Worm (Caenorhabditis elegans): Measurements from ENCODE around the gene coh-4.

- TF ChIP-seq daf-12 (tag; optimal IDR thresholded peaks at IDR 0.05) (no peak), nhr-6 (tag; optimal IDR thresholded peaks at IDR 0.05) (no peak), nhr-11 (tag; optimal IDR thresholded peaks at IDR 0.05) (no peak), unc-62 (GFP tag; optimal IDR thresholded peaks at IDR 0.05 in 1 of 2) (no peak), unc-62 (tag; optimal IDR thresholded peaks at IDR 0.05) (no peak), ceh-28 (tag; optimal IDR thresholded peaks at IDR 0.05) (no peak), snpc-1.2 (GFP tag; IDR thresholded peaks at IDR 0.05) (no peak), nhr-102 (tag; optimal IDR thresholded peaks at IDR 0.05) (no peak), spr-1 (tag; optimal IDR thresholded peaks at IDR 0.05) (no peak), ama-1 (optimal IDR thresholded peaks at IDR 0.05) (no peak), dpl-1 (GFP tag; optimal IDR thresholded peaks at IDR 0.05) (no peak), nhr-28 (tag; optimal IDR thresholded peaks at IDR 0.05) (no peak), ZK546.5 (tag; optimal IDR thresholded peaks at IDR 0.05) (no peak), ztf-11 (tag; optimal IDR thresholded peaks at IDR 0.05) (no peak), aly-2 (tag; optimal IDR thresholded peaks at IDR 0.05) (no peak)
Observed at ce11 chrV:4122415-4122814, 53.0 kb downstream of the coh-4 start, which contains the start of gene phat-5.

Measured in whole organism, L4 larva.